Worm (Caenorhabditis elegans): ENCODE results near the gene T13C2.3.

- TF ChIP-seq ama-1 (optimal IDR thresholded peaks at IDR 0.05) = no peak
- no peak for TF ChIP-seq ama-1 (GFP tag; optimal IDR thresholded peaks at IDR 0.05)
- no peak for TF ChIP-seq ceh-40 (GFP tag; IDR thresholded peaks at IDR 0.05)
- TF ChIP-seq attf-3 (GFP tag; conservative IDR thresholded peaks at IDR 0.05) = peak; percentile 34; the same call in 1 of the 2 replicates
- 0 out of 2 replicates have a peak, but pooled peaks have one; percentile 15 for TF ChIP-seq cebp-2 (GFP tag; IDR thresholded peaks at IDR 0.05)
- TF ChIP-seq lsl-1 (GFP tag; optimal IDR thresholded peaks at IDR 0.05) = no peak
- TF ChIP-seq dpl-1 (GFP tag; optimal IDR thresholded peaks at IDR 0.05) = no peak
- TF ChIP-seq T07F8.4 (tag; optimal IDR thresholded peaks at IDR 0.05) = no peak
- no peak for TF ChIP-seq egl-18 (GFP tag; IDR thresholded peaks at IDR 0.05)
- no peak for TF ChIP-seq F52B5.7 (tag; optimal IDR thresholded peaks at IDR 0.05)
These were observed 6.3 kb upstream of the T13C2.3 start for ce11 chrII:6782738-6783163.

Data from whole organism, young adult.